Worm (Caenorhabditis elegans): ENCODE results near the gene Y39A1A.20.

DNA sequence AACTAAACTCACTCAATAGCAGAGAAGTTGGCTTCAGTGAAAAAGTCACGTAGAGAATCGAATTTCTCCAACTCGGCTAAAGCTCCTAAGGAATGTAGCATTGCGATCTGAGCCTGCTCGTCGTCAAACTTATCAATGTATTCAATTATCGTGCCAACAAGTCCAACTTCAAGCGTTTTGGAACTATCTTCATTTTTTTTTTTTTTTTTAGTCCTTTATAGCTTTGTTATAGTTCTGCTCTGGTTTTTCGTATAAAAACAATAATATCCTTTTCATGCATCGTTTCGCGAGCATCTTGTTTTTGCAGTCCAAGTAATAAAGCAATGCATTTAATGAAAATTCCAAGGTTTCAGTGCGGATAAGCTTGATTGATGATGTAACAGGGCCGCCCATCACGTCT, 11.3 kb downstream of the Y39A1A.20 start, which contains the start of gene Y39A1A.31:
- TF ChIP-seq lin-39 (tag; optimal IDR thresholded peaks at IDR 0.05) = no peak
- TF ChIP-seq nhr-237 (tag; optimal IDR thresholded peaks at IDR 0.05) = no peak
- no peak for TF ChIP-seq hmg-11 (tag; optimal IDR thresholded peaks at IDR 0.05)
- no peak for TF ChIP-seq R02D3.7 (tag; optimal IDR thresholded peaks at IDR 0.05)
- TF ChIP-seq egl-27 (tag; optimal IDR thresholded peaks at IDR 0.05) = no peak
- no peak for TF ChIP-seq ZK546.5 (tag; optimal IDR thresholded peaks at IDR 0.05)
- no peak for TF ChIP-seq fkh-10 (GFP tag; optimal IDR thresholded peaks at IDR 0.05)
- TF ChIP-seq daf-12 (tag; optimal IDR thresholded peaks at IDR 0.05) = no peak
- no peak for TF ChIP-seq nhr-77 (tag; optimal IDR thresholded peaks at IDR 0.05)
- no peak for TF ChIP-seq skn-1 (tag; optimal IDR thresholded peaks at IDR 0.05)
